Fruit fly (Drosophila melanogaster) whole organism, prepupa: ENCODE results near the gene CG14960.

Experiments
- Blimp-1 ChIP-seq: fragments of 200-800 bp; sonication (Bioruptor generic); optimal IDR thresholded peaks from 3 replicates; lab custom pipeline; 2017; ENCODE audit warnings: missing biosample characterization, missing genetic modification characterization, mild to moderate bottlenecking, moderate library complexity, missing genetic modification reagents
- CG10631 ChIP-seq: fragments of 200-800 bp; sonication (Bioruptor generic); optimal IDR thresholded peaks from 2 replicates; lab custom pipeline; 2016; ENCODE audit warnings: missing biosample characterization, missing genetic modification characterization
- CG11294 ChIP-seq: fragments of 200-800 bp; sonication (Bioruptor generic); IDR thresholded peaks from 2 replicates; pipeline ENCODE4 v1.3.6; 2022; ENCODE audit warnings: missing biosample characterization, missing genetic modification characterization
- CG11762 ChIP-seq: fragments of 200-800 bp; sonication (Bioruptor generic); optimal IDR thresholded peaks from 3 replicates; lab custom pipeline; 2016; ENCODE audit warnings: missing biosample characterization, missing genetic modification characterization; ENCODE audit not compliant: insufficient read depth
- CG11902 ChIP-seq: fragments of 200-800 bp; sonication (Bioruptor generic); optimal IDR thresholded peaks from 3 replicates; lab custom pipeline; 2016; ENCODE audit warnings: missing biosample characterization, missing genetic modification characterization
- CG15336 ChIP-seq: fragments of 200-800 bp; sonication (Bioruptor generic); IDR thresholded peaks from 2 replicates; pipeline ENCODE4 v1.3.6; 2022; ENCODE audit warnings: missing biosample characterization, missing genetic modification characterization
- CG16779 ChIP-seq: fragments of 200-800 bp; sonication (Bioruptor generic); optimal IDR thresholded peaks from 3 replicates; lab custom pipeline; 2017; ENCODE audit warnings: missing biosample characterization, mild to moderate bottlenecking, missing genetic modification characterization
- CG3032 ChIP-seq: fragments of 200-800 bp; optimal IDR thresholded peaks from 2 replicates; lab custom pipeline; 2019; ENCODE audit warnings: missing biosample characterization, mild to moderate bottlenecking, missing genetic modification characterization, moderate library complexity
- CG31627 ChIP-seq: fragments of 200-800 bp; sonication (Bioruptor generic); optimal IDR thresholded peaks from 3 replicates; lab custom pipeline; 2016; ENCODE audit warnings: missing biosample characterization, missing genetic modification characterization
- CG32006 ChIP-seq: fragments of 200-800 bp; sonication (Bioruptor generic); optimal IDR thresholded peaks from 3 replicates; lab custom pipeline; 2017; ENCODE audit warnings: missing biosample characterization, mild to moderate bottlenecking, missing genetic modification characterization
- CG34406 ChIP-seq: fragments of 200-800 bp; sonication (Bioruptor generic); optimal IDR thresholded peaks from 3 replicates; lab custom pipeline; 2016; ENCODE audit warnings: missing biosample characterization, missing genetic modification characterization
- CG4318 ChIP-seq: fragments of 200-800 bp; sonication (Bioruptor generic); optimal IDR thresholded peaks from 3 replicates; lab custom pipeline; 2017; ENCODE audit warnings: missing biosample characterization, mild to moderate bottlenecking, missing genetic modification characterization
- CG6163 ChIP-seq: fragments of 200-800 bp; sonication (Bioruptor generic); IDR thresholded peaks from 3 replicates; pipeline ENCODE4 v1.3.6; 2022; ENCODE audit warnings: missing biosample characterization, missing genetic modification characterization
- CG6276 ChIP-seq: fragments of 200-800 bp; sonication (Bioruptor generic); optimal IDR thresholded peaks from 2 replicates; lab custom pipeline; 2017; ENCODE audit warnings: missing biosample characterization, mild to moderate bottlenecking, missing genetic modification characterization
- CG6792 ChIP-seq: fragments of 200-800 bp; sonication (Bioruptor generic); optimal IDR thresholded peaks from 3 replicates; lab custom pipeline; 2016; ENCODE audit warnings: missing biosample characterization, missing genetic modification characterization
- CG6808 ChIP-seq: fragments of 200-800 bp; sonication (Bioruptor generic); optimal IDR thresholded peaks from 3 replicates; lab custom pipeline; 2017; ENCODE audit warnings: missing biosample characterization, missing genetic modification characterization, mild to moderate bottlenecking, moderate library complexity, missing genetic modification reagents
- CG6854 ChIP-seq: fragments of 200-800 bp; sonication (Bioruptor generic); optimal IDR thresholded peaks from 2 replicates; lab custom pipeline; 2017; ENCODE audit warnings: missing biosample characterization, mild to moderate bottlenecking, missing genetic modification characterization
- CG8319 ChIP-seq: fragments of 200-800 bp; sonication (Bioruptor generic); optimal IDR thresholded peaks from 3 replicates; lab custom pipeline; 2016; ENCODE audit warnings: missing biosample characterization, missing genetic modification characterization
- CG8632 ChIP-seq: fragments of 200-800 bp; sonication (Bioruptor generic); optimal IDR thresholded peaks from 3 replicates; lab custom pipeline; 2016; ENCODE audit warnings: missing biosample characterization, missing genetic modification characterization
- CG9139 ChIP-seq: fragments of 200-800 bp; sonication (Bioruptor generic); optimal IDR thresholded peaks from 3 replicates; lab custom pipeline; 2017; ENCODE audit warnings: missing biosample characterization, mild to moderate bottlenecking, missing genetic modification characterization
- Eip78C ChIP-seq: fragments of 200-800 bp; sonication (Bioruptor generic); peaks from one replicate; lab custom pipeline; 2016; ENCODE audit warnings: missing biosample characterization, missing genetic modification characterization
- Ets21C ChIP-seq: fragments of 200-800 bp; sonication (Bioruptor generic); optimal IDR thresholded peaks from 3 replicates; lab custom pipeline; 2016; ENCODE audit warnings: missing biosample characterization, missing genetic modification characterization
- Gug ChIP-seq: fragments of 200-800 bp; sonication (Bioruptor generic); IDR thresholded peaks from 2 replicates; pipeline ENCODE4 v1.3.6; 2022; ENCODE audit warnings: missing biosample characterization, missing genetic modification characterization
- Hr38 ChIP-seq: sonication (Bioruptor generic); optimal IDR thresholded peaks from 2 replicates; lab custom pipeline; 2016; ENCODE audit warnings: missing biosample characterization, missing genetic modification characterization
- Hr39 ChIP-seq: fragments of 200-800 bp; sonication (Bioruptor generic); optimal IDR thresholded peaks from 2 replicates; lab custom pipeline; 2016; ENCODE audit warnings: missing biosample characterization, missing genetic modification characterization
- Hr4 ChIP-seq: fragments of 200-800 bp; sonication (Bioruptor generic); optimal IDR thresholded peaks from 3 replicates; lab custom pipeline; 2016; ENCODE audit warnings: missing biosample characterization, missing genetic modification characterization
- OdsH ChIP-seq: fragments of 200-800 bp; sonication (Bioruptor generic); optimal IDR thresholded peaks from 3 replicates; lab custom pipeline; 2016; ENCODE audit warnings: missing biosample characterization, missing genetic modification characterization
- Smox ChIP-seq: fragments of 200-800 bp; sonication (Bioruptor generic); optimal IDR thresholded peaks from 3 replicates; lab custom pipeline; 2016; ENCODE audit warnings: missing biosample characterization, missing genetic modification characterization
- achi ChIP-seq: fragments of 200-800 bp; sonication (Bioruptor generic); optimal IDR thresholded peaks from 3 replicates; lab custom pipeline; 2016; ENCODE audit warnings: missing biosample characterization, missing genetic modification characterization
- acj6 ChIP-seq: fragments of 200-800 bp; sonication (Bioruptor generic); optimal IDR thresholded peaks from 3 replicates; lab custom pipeline; 2016; ENCODE audit warnings: missing biosample characterization, missing genetic modification characterization
- cyc ChIP-seq: fragments of 200-800 bp; sonication (Bioruptor generic); optimal IDR thresholded peaks from 3 replicates; lab custom pipeline; 2016; ENCODE audit warnings: missing biosample characterization, missing genetic modification characterization
- dac ChIP-seq: fragments of 200-800 bp; sonication (Bioruptor generic); optimal IDR thresholded peaks from 2 replicates; lab custom pipeline; 2017; ENCODE audit warnings: missing biosample characterization, mild to moderate bottlenecking, missing genetic modification characterization
- dsx ChIP-seq: fragments of 200-800 bp; optimal IDR thresholded peaks from 3 replicates; lab custom pipeline; 2019; ENCODE audit warnings: missing biosample characterization, mild to moderate bottlenecking, missing genetic modification characterization, moderate library complexity; ENCODE audit not compliant: poor library complexity, severe bottlenecking
- eg ChIP-seq: fragments of 200-800 bp; sonication (Bioruptor generic); IDR thresholded peaks from 3 replicates; pipeline ENCODE4 v1.3.6; 2022; ENCODE audit warnings: missing biosample characterization, missing genetic modification characterization
- esn ChIP-seq: fragments of 200-800 bp; sonication (Bioruptor generic); optimal IDR thresholded peaks from 2 replicates; lab custom pipeline; 2016; ENCODE audit warnings: missing biosample characterization, mild to moderate bottlenecking, missing genetic modification characterization, moderate library complexity
- fd85E ChIP-seq: fragments of 200-800 bp; sonication (Bioruptor generic); optimal IDR thresholded peaks from 3 replicates; lab custom pipeline; 2016; ENCODE audit warnings: missing biosample characterization, missing genetic modification characterization
- fkh ChIP-seq: fragments of 200-800 bp; sonication (Bioruptor generic); optimal IDR thresholded peaks from 3 replicates; lab custom pipeline; 2017; ENCODE audit warnings: missing biosample characterization, mild to moderate bottlenecking, missing genetic modification characterization, moderate library complexity
- net ChIP-seq: fragments of 200-800 bp; sonication (Bioruptor generic); optimal IDR thresholded peaks from 3 replicates; lab custom pipeline; 2016; ENCODE audit warnings: missing biosample characterization, missing genetic modification characterization
- pdm3 ChIP-seq: fragments of 200-800 bp; sonication (Bioruptor generic); optimal IDR thresholded peaks from 3 replicates; lab custom pipeline; 2016; ENCODE audit warnings: missing biosample characterization, missing genetic modification characterization
- salr ChIP-seq, 2 experiments: fragments of 200-800 bp; sonication (Bioruptor generic); optimal IDR thresholded peaks; 3 replicates each; lab custom pipeline; 2016 to 2018; ENCODE audit warnings: missing biosample characterization in 2 of 2, missing genetic modification characterization in 2 of 2, mild to moderate bottlenecking in 1 of 2
- spab ChIP-seq: fragments of 200-800 bp; sonication (Bioruptor generic); optimal IDR thresholded peaks from 2 replicates; lab custom pipeline; 2017; ENCODE audit warnings: missing biosample characterization, mild to moderate bottlenecking, missing genetic modification characterization, missing genetic modification reagents
- ss ChIP-seq, 2 experiments: fragments of 200-800 bp; sonication (Bioruptor generic); optimal IDR thresholded peaks; 2 replicates in 1 of 2; 3 replicates in 1 of 2; lab custom pipeline; 2017 to 2018; ENCODE audit warnings: mild to moderate bottlenecking in 2 of 2, missing biosample characterization in 2 of 2, missing genetic modification characterization in 2 of 2, moderate library complexity in 1 of 2
- svp ChIP-seq: fragments of 200-800 bp; sonication (Bioruptor generic); peaks from one replicate; lab custom pipeline; 2016; ENCODE audit warnings: missing biosample characterization, missing genetic modification characterization
- topi ChIP-seq: fragments of 200-800 bp; sonication (Bioruptor generic); optimal IDR thresholded peaks from 3 replicates; lab custom pipeline; 2016; ENCODE audit warnings: missing biosample characterization, missing genetic modification characterization

The CG14960 gene

DNA sequence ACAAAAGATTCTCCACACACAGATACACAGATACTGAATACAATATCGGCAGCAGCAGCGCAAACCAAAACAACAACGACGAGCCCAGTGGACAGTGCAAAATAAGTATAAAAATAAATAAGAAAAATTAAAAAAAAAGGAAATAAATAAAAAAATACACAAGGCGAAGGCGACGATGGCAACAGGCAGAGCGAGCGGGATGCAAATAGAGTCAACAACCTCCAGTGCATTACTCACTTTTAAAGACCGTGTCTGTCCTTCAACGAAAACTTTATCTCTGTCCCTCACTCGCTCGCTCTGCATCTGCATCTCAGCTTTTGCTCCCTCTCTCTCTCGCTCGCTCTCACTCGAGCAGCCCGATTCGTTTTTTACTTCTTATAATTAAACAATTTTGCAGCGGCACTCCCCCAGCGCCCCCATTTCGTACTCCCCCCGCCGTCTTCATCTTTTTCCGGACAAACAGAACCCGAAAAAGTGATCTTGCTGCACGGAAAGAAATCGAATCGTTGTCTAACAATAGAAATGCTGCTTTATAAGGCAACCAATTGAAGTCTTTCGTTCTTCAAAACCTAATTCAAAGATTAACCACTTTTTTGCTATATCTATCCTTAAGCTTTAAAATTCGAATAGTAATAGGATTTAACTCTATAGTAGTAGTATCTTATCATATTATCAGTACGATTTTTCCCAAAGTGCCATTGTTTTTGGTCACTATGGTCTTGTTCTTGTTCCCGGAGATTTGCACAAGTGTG is 24.3 kb upstream of the CG14960 start (continued):
- TF ChIP-seq CG6792 (GFP tag; lab: Kevin White, UChicago) (peak; percentile 87), svp (peak; percentile 94), CG11294 (GFP tag; lab: Robert Waterston, UW) (peak; percentile 66), dsx (GFP tag; lab: Kevin White, UChicago) (peak; percentile 99), CG15336 (GFP tag; lab: Robert Waterston, UW) (peak; percentile 92), ss (GFP tag; optimal IDR thresholded peaks at IDR 0.05; lab: Kevin White, UChicago) (peak; percentile 100), pdm3 (GFP tag; lab: Kevin White, UChicago) (peak; percentile 78), acj6 (GFP tag; lab: Kevin White, UChicago) (peak; percentile 68), CG16779 (tag; lab: Kevin White, UChicago) (peak; percentile 99), CG9139 (GFP tag; lab: Kevin White, UChicago) (peak; percentile 100), CG11902 (peak; percentile 63), CG11762 (GFP tag; lab: Kevin White, UChicago) (peak; percentile 95), CG6854 (GFP tag; lab: Kevin White, UChicago) (peak; percentile 100), cyc (GFP tag; lab: Kevin White, UChicago) (peak; percentile 89), dac (GFP tag; lab: Kevin White, UChicago) (peak; percentile 67), Hr39 (peak; percentile 91), CG4318 (GFP tag; lab: Kevin White, UChicago) (peak; percentile 6), Hr4 (peak; percentile 42), topi (peak; percentile 89), OdsH (GFP tag; lab: Kevin White, UChicago) (peak; percentile 85), CG31627 (GFP tag; lab: Kevin White, UChicago) (peak; percentile 91), CG10631 (peak; percentile 82), CG6276 (GFP tag; lab: Kevin White, UChicago) (peak; percentile 94), CG3032 (tag; lab: Kevin White, UChicago) (peak; percentile 99)
- TF ChIP-seq, all 60 proteins: peak for 58

DNA sequence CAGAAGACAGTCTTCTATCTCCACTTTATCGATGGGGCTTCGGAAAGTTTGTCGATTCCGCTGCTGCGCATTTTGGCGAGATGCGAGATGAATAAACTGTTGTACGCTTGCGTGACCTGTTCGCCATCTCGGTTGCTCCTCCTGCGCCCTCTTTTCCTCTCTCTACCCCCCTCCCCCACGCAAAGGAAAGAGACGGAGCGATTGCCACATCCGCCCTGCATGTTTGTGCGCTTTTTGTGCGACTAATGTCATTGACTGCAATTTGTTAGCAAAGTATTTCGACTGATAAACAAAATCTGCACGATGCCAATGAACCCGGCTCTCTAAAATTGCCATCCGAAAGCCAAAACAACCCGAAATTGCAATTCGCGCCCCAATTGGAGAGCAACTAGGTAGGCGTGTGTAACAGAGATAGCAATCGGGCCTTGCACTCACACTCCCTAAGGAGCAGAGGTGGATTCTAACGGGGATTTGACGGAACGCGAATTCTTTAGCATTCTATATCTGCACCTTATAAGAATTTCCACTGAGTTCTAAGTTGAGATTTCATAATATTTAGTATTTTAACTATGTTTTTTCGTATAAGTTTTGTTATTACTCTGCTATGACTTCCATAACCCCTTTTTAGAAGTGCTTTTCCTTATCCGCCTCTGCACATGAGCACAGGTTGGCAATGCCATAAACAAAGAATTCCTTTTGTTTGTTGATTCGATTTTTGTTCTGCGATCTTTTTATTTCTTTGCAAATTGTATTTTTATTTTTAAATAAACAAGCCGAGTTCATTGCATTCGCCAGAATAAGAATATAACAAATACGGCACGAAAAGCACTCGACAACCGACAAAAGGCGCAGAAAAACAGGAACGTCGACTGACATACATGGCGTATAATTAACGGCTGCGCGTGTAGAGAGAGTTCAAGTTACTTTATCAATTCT is 23.4 kb upstream of the CG14960 start, which contains the start of gene CG43389:
CG43389 (plus strand) TSS at position 886 of the 936 bp plus-strand sequence.
- TF ChIP-seq acj6 (GFP tag; lab: Kevin White, UChicago) (peak; percentile 97), esn (GFP tag; lab: Kevin White, UChicago) (peak; percentile 99), CG6163 (GFP tag; lab: Robert Waterston, UW) (peak; percentile 89), fd85E (GFP tag; lab: Kevin White, UChicago) (peak; percentile 52), CG6808 (GFP tag; lab: Kevin White, UChicago) (peak; percentile 85), CG8632 (GFP tag; lab: Kevin White, UChicago) (peak; percentile 96), CG8319 (GFP tag; lab: Kevin White, UChicago) (peak; percentile 89), fkh (GFP tag; lab: Kevin White, UChicago) (no peak), Smox (GFP tag; lab: Kevin White, UChicago) (peak; percentile 99), OdsH (GFP tag; lab: Kevin White, UChicago) (peak; percentile 95), Ets21C (GFP tag; lab: Kevin White, UChicago) (peak; percentile 96), CG32006 (peak; percentile 83), CG15336 (GFP tag; lab: Robert Waterston, UW) (peak; percentile 81), CG11902 (peak; percentile 87), salr (GFP tag; optimal IDR thresholded peaks at IDR 0.05; lab: Kevin White, UChicago) (peak; percentile 74 to 91), net (GFP tag; lab: Kevin White, UChicago) (peak; percentile 90), Eip78C (GFP tag; lab: Kevin White, UChicago) (peak; percentile 98), spab (peak; percentile 81), CG10631 (peak; percentile 92), eg (GFP tag; lab: Robert Waterston, UW) (peak; percentile 81), CG3032 (tag; lab: Kevin White, UChicago) (peak; percentile 89), CG6276 (GFP tag; lab: Kevin White, UChicago) (no peak), topi (peak; percentile 96), achi (peak; percentile 94), CG34406 (GFP tag; lab: Kevin White, UChicago) (peak; percentile 97), Gug (GFP tag; lab: Robert Waterston, UW) (peak; percentile 58), CG11294 (GFP tag; lab: Robert Waterston, UW) (no peak), CG4318 (GFP tag; lab: Kevin White, UChicago) (peak; percentile 69), ss (GFP tag; optimal IDR thresholded peaks at IDR 0.05; lab: Kevin White, UChicago) (peak; percentile 93 to 95), CG16779 (tag; lab: Kevin White, UChicago) (peak; percentile 42), Hr38 (GFP tag; lab: Kevin White, UChicago) (no peak), svp (peak; percentile 99), Blimp-1 (peak; percentile 87)
